Fruit fly (Drosophila melanogaster): ENCODE results near the gene CG14355.

Gene CG14355

dm6 chr3R:14122347-14122812, 29.4 kb downstream of the CG14355 start, which contains the start of the genes Abi and twf (continued):
- peak; percentile 50 for TF ChIP-seq slp2 (GFP tag; optimal IDR thresholded peaks at IDR 0.05)
- TF ChIP-seq CG9727 (GFP tag; optimal IDR thresholded peaks at IDR 0.05) = peak; percentile 66
- TF ChIP-seq vnd (GFP tag; IDR thresholded peaks at IDR 0.05; ENCODE audit: partially characterized antibody) = no peak
- peak; percentile 66 for TF ChIP-seq HmgZ (tag; optimal IDR thresholded peaks at IDR 0.05)
- TF ChIP-seq CG18764 (GFP tag; optimal IDR thresholded peaks at IDR 0.05) = peak; percentile 51
- TF ChIP-seq insv (GFP tag; optimal IDR thresholded peaks at IDR 0.05) = peak in 1 of 2 experiments; percentile 79
- peak; percentile 15 for TF ChIP-seq salm (tag; optimal IDR thresholded peaks at IDR 0.05)
- TF ChIP-seq pho (GFP tag; optimal IDR thresholded peaks at IDR 0.05) = peak; percentile 46
- TF ChIP-seq sc (optimal IDR thresholded peaks at IDR 0.05) = no peak
- TF ChIP-seq sc (GFP tag; optimal IDR thresholded peaks at IDR 0.05) = peak; percentile 28
- peak; percentile 24 for TF ChIP-seq MESR4 (GFP tag; optimal IDR thresholded peaks at IDR 0.05)
- peak; percentile 75 for TF ChIP-seq nmo (GFP tag; optimal IDR thresholded peaks at IDR 0.05)
- peak; percentile 57 for TF ChIP-seq grau (tag; optimal IDR thresholded peaks at IDR 0.05)
- TF ChIP-seq z (GFP tag; IDR thresholded peaks at IDR 0.05) = no peak
- TF ChIP-seq HLH4C (GFP tag; IDR thresholded peaks at IDR 0.05; ENCODE audit: partially characterized antibody) = no peak
- no peak for TF ChIP-seq p53 (GFP tag; optimal IDR thresholded peaks at IDR 0.05)
- no peak for TF ChIP-seq kah (GFP tag; optimal IDR thresholded peaks at IDR 0.05)
- no peak for TF ChIP-seq zf30C (GFP tag; optimal IDR thresholded peaks at IDR 0.05)
- TF ChIP-seq nerfin-2 (GFP tag; IDR thresholded peaks at IDR 0.05; ENCODE audit: partially characterized antibody) = 0 out of 2 replicates have a peak, but pooled peaks have one; percentile 34
- peak; percentile 42 for TF ChIP-seq sd (tag; optimal IDR thresholded peaks at IDR 0.05)
- no peak for TF ChIP-seq cas (GFP tag; IDR thresholded peaks at IDR 0.05)
- TF ChIP-seq zfh2 (GFP tag; optimal IDR thresholded peaks at IDR 0.05) = peak; percentile 74
- TF ChIP-seq dpn (GFP tag; optimal IDR thresholded peaks at IDR 0.05) = peak; percentile 75 to 80
- no peak for TF ChIP-seq Doc2 (GFP tag; IDR thresholded peaks at IDR 0.05)
- no peak for TF ChIP-seq Opbp (GFP tag; IDR thresholded peaks at IDR 0.05; ENCODE audit: partially characterized antibody)
- peak; percentile 73 for TF ChIP-seq CG4820 (GFP tag; optimal IDR thresholded peaks at IDR 0.05)
- TF ChIP-seq gt (GFP tag; IDR thresholded peaks at IDR 0.05) = no peak
- no peak for TF ChIP-seq CG1233 (GFP tag; optimal IDR thresholded peaks at IDR 0.05)
- TF ChIP-seq Fer3 (tag; optimal IDR thresholded peaks at IDR 0.05) = peak; percentile 62
- TF ChIP-seq MTF-1 (GFP tag; optimal IDR thresholded peaks at IDR 0.05; ENCODE audit: borderline replicate concordance) = no peak
- TF ChIP-seq Chrac-16 (GFP tag; optimal IDR thresholded peaks at IDR 0.05) = peak; percentile 77
- TF ChIP-seq ash1 (GFP tag; optimal IDR thresholded peaks at IDR 0.05) = no peak
- TF ChIP-seq abd-A (tag; optimal IDR thresholded peaks at IDR 0.05) = no peak
- TF ChIP-seq tx (GFP tag; optimal IDR thresholded peaks at IDR 0.05) = peak; percentile 60
- TF ChIP-seq crp (GFP tag; optimal IDR thresholded peaks at IDR 0.05) = peak in 1 of 2 experiments; percentile 56
- peak; percentile 77 for TF ChIP-seq CG2116 (GFP tag; optimal IDR thresholded peaks at IDR 0.05)
- no peak for TF ChIP-seq Hr78 (GFP tag; optimal IDR thresholded peaks at IDR 0.05)
- TF ChIP-seq BtbVII (GFP tag; optimal IDR thresholded peaks at IDR 0.05) = peak; percentile 6
- peak; percentile 74 for TF ChIP-seq ind (GFP tag; optimal IDR thresholded peaks at IDR 0.05)
- peak; percentile 75 for TF ChIP-seq trem (tag; optimal IDR thresholded peaks at IDR 0.05)
- TF ChIP-seq CG1024 (GFP tag; IDR thresholded peaks at IDR 0.05) = no peak
- peak; percentile 22 for TF ChIP-seq Asciz (GFP tag; optimal IDR thresholded peaks at IDR 0.05)
- TF ChIP-seq ken (GFP tag; IDR thresholded peaks at IDR 0.05) = peak; percentile 61; the same call in 2 of the 3 replicates
- TF ChIP-seq Aef1 (GFP tag; IDR thresholded peaks at IDR 0.05) = peak; percentile 68
- peak; percentile 58 for TF ChIP-seq CG18262 (tag; optimal IDR thresholded peaks at IDR 0.05)
- TF ChIP-seq CoRest (tag; optimal IDR thresholded peaks at IDR 0.05) = peak; percentile 77
- no peak for TF ChIP-seq Oaz (GFP tag; IDR thresholded peaks at IDR 0.05)
- TF ChIP-seq Sin3A (optimal IDR thresholded peaks at IDR 0.05) = peak; percentile 64
- no peak for TF ChIP-seq danr (GFP tag; IDR thresholded peaks at IDR 0.05)
- no peak for TF ChIP-seq CG11560 (tag; IDR thresholded peaks at IDR 0.05)
- peak; percentile 74 for TF ChIP-seq PHDP (tag; optimal IDR thresholded peaks at IDR 0.05)

Measured in whole organism, embryonic.